Fruit fly (Drosophila melanogaster) ovary, adult (tissue): ENCODE results near the gene Delta.

Source experiments
- CG17801 ChIP-seq: fragments of 200-800 bp; optimal IDR thresholded peaks from 2 replicates; lab custom pipeline; 2019; ENCODE audit warnings: missing biosample characterization, mild to moderate bottlenecking, missing genetic modification characterization, moderate library complexity; ENCODE audit not compliant: partially characterized antibody

Delta gene

dm6 chr3R:19306439-19307120 is 19.4 kb downstream of the Delta start:
- no peak for TF ChIP-seq CG17801 (GFP tag; lab: Kevin White, UChicago)

dm6 chr3R:19299742-19300395 is 26.1 kb downstream of the Delta start:
- TF ChIP-seq CG17801 (GFP tag; lab: Kevin White, UChicago): no peak

- TF ChIP-seq CG17801 (GFP tag; lab: Kevin White, UChicago): no peak
Observed at dm6 chr3R:19298202-19298601, 27.8 kb downstream of the Delta start.

- no peak for TF ChIP-seq CG17801 (GFP tag; lab: Kevin White, UChicago)
Observed at dm6 chr3R:19297595-19297994, 28.4 kb downstream of the Delta start, which contains the start of gene CG44174. Gene CG44174 (minus strand): TSS chr3R:19297695.

DNA sequence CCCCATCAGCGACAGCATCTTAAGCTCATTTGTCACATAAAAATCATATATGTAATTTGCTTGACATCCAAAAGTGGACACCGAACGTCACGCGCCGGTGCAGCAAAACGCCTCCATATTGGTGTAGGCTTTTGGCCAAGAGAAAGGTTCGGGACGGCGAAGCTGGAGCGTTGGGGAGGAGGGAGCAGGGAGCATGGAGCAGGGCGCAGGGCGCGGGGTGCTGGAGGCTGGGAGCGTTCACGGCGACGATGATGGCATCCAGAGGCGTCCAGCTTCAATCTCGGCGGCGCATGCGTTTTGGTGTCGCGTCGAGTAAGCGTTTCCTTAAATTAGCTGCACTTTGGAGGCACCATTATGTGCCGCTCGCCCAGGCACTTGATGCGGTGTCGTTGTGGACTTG is 32.1 kb downstream of the Delta start:
- no peak for TF ChIP-seq CG17801 (GFP tag; lab: Kevin White, UChicago)

DNA sequence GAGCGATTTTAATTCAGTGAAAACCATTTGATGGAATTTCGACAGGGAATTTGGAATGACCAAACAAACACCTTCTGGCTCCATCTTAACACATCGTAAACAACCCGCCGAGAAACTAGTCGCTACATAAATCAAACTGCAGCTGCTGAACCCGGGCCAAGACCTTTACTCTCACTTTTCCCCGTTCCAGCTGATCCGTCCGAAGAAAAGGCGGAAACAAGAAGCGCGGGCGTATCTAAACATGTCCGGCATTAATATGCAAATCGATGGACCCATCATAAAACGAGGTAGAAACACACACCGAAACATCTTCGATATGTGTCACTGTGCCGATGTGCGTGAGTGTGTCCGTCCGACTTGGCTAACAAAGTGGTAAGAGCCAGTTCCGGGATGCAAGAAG is 33.0 kb downstream of the Delta start:
- no peak for TF ChIP-seq CG17801 (GFP tag; lab: Kevin White, UChicago)

- TF ChIP-seq CG17801 (GFP tag; lab: Kevin White, UChicago): no peak
Observed at dm6 chr3R:19287693-19288092, 38.3 kb downstream of the Delta start.

- TF ChIP-seq CG17801 (GFP tag; lab: Kevin White, UChicago): no peak
Observed at dm6 chr3R:19286488-19286887, 39.5 kb downstream of the Delta start.

dm6 chr3R:19283514-19283913 is 42.5 kb downstream of the Delta start:
- no peak for TF ChIP-seq CG17801 (GFP tag; lab: Kevin White, UChicago)

- no peak for TF ChIP-seq CG17801 (GFP tag; lab: Kevin White, UChicago)
Observed at dm6 chr3R:19282832-19283231, 43.2 kb downstream of the Delta start.

DNA sequence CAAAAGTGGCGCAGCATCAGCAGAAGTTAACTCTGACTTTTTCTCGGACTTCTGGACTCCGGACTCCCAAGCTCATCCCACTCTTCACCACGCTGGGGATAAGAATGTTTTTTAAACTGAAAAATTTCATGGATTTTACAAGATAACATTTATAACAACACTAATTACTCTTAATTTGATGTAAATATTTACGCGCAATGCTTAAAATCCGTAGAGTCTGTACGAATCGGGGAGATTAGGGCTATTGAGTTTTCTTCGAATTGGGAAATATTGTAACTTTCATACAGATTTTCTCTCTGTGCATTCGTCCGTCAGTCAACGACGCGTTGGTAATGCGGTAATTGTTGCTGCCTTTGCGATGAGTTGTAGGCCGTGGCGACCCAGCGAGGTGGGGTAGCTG is 43.8 kb downstream of the Delta start:
- no peak for TF ChIP-seq CG17801 (GFP tag; lab: Kevin White, UChicago)

DNA sequence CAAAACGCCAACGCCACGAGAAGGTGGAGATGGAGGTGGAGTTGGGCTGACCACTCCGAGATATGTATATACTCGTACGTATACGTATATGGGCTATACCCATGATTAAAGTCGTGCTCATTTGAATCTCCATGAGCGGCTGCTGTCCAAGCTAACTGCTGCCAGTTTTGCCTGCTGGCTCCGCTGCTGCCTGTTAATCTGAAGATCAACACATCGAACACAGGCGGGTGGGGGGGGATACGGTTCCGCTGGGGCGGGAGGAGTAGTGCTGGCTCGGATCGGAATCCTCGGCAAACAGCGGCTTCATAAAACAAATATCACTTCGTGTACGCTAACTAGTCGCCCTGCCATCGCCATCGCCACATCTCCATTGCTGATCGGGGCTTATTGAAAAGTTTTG is 49.9 kb downstream of the Delta start:
- TF ChIP-seq CG17801 (GFP tag; lab: Kevin White, UChicago): no peak

DNA sequence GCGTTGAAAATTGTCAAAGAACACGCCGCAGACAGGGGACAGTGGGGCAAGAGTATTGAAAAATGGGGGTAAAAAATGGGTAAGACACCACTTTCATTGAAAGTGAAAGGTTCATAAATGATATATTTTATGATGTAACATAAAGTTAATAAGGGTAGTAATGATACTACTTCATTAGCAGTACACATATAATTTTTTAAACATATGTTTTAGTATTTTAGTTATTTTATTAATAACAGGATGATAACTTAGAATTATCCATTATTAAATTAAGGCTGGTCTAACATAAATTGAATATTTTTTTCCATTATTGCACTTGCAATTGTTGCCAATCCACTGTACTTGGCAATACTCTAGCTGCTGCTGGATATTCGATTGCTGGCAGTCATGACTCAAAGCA is 52.0 kb downstream of the Delta start:
- TF ChIP-seq CG17801 (GFP tag; lab: Kevin White, UChicago): no peak

dm6 chr3R:19271125-19271524 is 54.9 kb downstream of the Delta start:
- TF ChIP-seq CG17801 (GFP tag; lab: Kevin White, UChicago): no peak

DNA sequence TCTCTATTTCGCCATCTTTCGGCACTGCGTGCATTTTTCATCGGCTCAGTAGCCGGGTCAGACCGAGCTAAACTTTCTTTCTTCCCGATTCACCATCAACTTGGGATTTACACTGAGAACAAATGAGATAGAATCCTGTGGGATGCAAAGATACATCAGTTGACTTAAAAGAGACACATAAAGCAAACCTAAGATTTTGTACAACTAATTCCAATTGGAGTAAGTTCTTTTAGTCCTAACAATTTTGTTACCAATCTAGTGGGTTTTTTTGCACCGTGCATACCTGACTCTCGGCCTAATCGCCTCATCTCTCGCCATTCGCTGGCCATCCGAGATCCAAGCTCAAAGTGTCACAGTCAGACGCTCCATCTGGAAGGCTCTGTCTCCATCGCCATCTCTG is 61.2 kb downstream of the Delta start:
- TF ChIP-seq CG17801 (GFP tag; lab: Kevin White, UChicago): no peak

- TF ChIP-seq CG17801 (GFP tag; lab: Kevin White, UChicago): no peak
Observed at dm6 chr3R:19256477-19256876, 69.5 kb downstream of the Delta start, which contains the start of gene CG14280. Gene CG14280 (plus strand): TSS chr3R:19256777.
